Fruit fly (Drosophila melanogaster): ENCODE measurements around the gene CG2187.
A peak's percentile ranks its signal among the peaks of the same experiment; 100 is the strongest.

The CG2187 gene

DNA sequence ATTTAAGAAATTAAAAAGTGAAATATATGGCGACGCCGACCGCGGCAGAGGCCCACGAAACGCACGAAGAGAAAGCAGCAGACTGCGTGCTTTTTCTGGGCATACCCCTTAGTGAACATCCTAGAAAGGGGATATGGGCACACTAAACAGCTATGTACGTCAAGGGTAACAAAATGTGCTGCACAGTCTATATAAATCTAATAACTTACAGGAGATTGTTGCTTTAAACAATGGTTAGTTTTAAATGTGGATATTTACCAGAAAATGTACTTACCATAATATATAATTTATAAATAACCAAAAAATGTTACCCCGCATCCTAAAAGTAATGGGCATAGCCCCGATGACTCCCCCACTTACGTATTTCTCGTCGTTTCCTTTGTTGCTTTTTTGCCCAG lies 40.3 kb downstream of the CG2187 start (continued):
- TF ChIP-seq CG34406 (GFP tag; optimal IDR thresholded peaks at IDR 0.05) (peak; percentile 47), CG6792 (GFP tag; optimal IDR thresholded peaks at IDR 0.05) (peak; percentile 54), Hr38 (GFP tag; optimal IDR thresholded peaks at IDR 0.05) (no peak), CG3919 (GFP tag; optimal IDR thresholded peaks at IDR 0.05) (peak; percentile 31), vri (GFP tag; optimal IDR thresholded peaks at IDR 0.05) (peak; percentile 3), CG1621 (tag; optimal IDR thresholded peaks at IDR 0.05) (no peak), svp (GFP tag) (peak; percentile 74), Gug (GFP tag; IDR thresholded peaks at IDR 0.05) (no peak), CG8319 (GFP tag; optimal IDR thresholded peaks at IDR 0.05) (peak; percentile 44), Lpt (GFP tag; optimal IDR thresholded peaks at IDR 0.05) (no peak), lz (GFP tag; optimal IDR thresholded peaks at IDR 0.05) (peak; percentile 13), CG9139 (GFP tag; optimal IDR thresholded peaks at IDR 0.05) (no peak), CG10669 (GFP tag; optimal IDR thresholded peaks at IDR 0.05) (no peak), salr (GFP tag; optimal IDR thresholded peaks at IDR 0.05) (no peak), CG11902 (GFP tag; optimal IDR thresholded peaks at IDR 0.05) (peak; percentile 10), CG31627 (GFP tag; optimal IDR thresholded peaks at IDR 0.05) (peak; percentile 28), achi (GFP tag; optimal IDR thresholded peaks at IDR 0.05) (peak; percentile 53), Eip75B (GFP tag; optimal IDR thresholded peaks at IDR 0.05) (peak; percentile 55), eg (GFP tag; IDR thresholded peaks at IDR 0.05) (no peak), Hr39 (GFP tag; optimal IDR thresholded peaks at IDR 0.05) (peak; percentile 40)

dm6 chr3R:31717299-31718167 lies 40.9 kb downstream of the CG2187 start:
- TF ChIP-seq CG11762 (GFP tag; optimal IDR thresholded peaks at IDR 0.05; ENCODE audit: insufficient read depth) (peak; percentile 71), CG8319 (GFP tag; optimal IDR thresholded peaks at IDR 0.05) (peak; percentile 63), dac (GFP tag; optimal IDR thresholded peaks at IDR 0.05) (peak; percentile 58), Hr4 (GFP tag; optimal IDR thresholded peaks at IDR 0.05) (peak; percentile 86), vri (GFP tag; optimal IDR thresholded peaks at IDR 0.05) (peak; percentile 69), salr (GFP tag; optimal IDR thresholded peaks at IDR 0.05) (peak; percentile 51 to 81), Gug (GFP tag; IDR thresholded peaks at IDR 0.05) (peak; percentile 57; the same call in 1 of the 2 replicates), dsx (GFP tag; optimal IDR thresholded peaks at IDR 0.05; ENCODE audit: poor library complexity, severe bottlenecking) (peak; percentile 76), Hr38 (GFP tag; optimal IDR thresholded peaks at IDR 0.05) (no peak), CG10669 (GFP tag; optimal IDR thresholded peaks at IDR 0.05) (peak; percentile 83), CG6854 (GFP tag; optimal IDR thresholded peaks at IDR 0.05) (peak; percentile 39), CG6276 (GFP tag; optimal IDR thresholded peaks at IDR 0.05) (peak; percentile 66), Ets96B (tag; optimal IDR thresholded peaks at IDR 0.05) (peak; percentile 80), CG31627 (GFP tag; optimal IDR thresholded peaks at IDR 0.05) (peak; percentile 88), cyc (GFP tag; optimal IDR thresholded peaks at IDR 0.05) (peak; percentile 84), CG11294 (GFP tag; IDR thresholded peaks at IDR 0.05) (peak; percentile 45; the same call in 1 of the 2 replicates), fkh (GFP tag; optimal IDR thresholded peaks at IDR 0.05) (no peak), acj6 (GFP tag; optimal IDR thresholded peaks at IDR 0.05) (peak; percentile 87), CG8632 (GFP tag; optimal IDR thresholded peaks at IDR 0.05) (peak; percentile 79), CG6163 (GFP tag; IDR thresholded peaks at IDR 0.05) (peak; percentile 70), CG15336 (GFP tag; IDR thresholded peaks at IDR 0.05) (peak; percentile 74), Sox14 (GFP tag; optimal IDR thresholded peaks at IDR 0.05) (peak; percentile 90), CG34406 (GFP tag; optimal IDR thresholded peaks at IDR 0.05) (peak; percentile 76), ss (GFP tag; optimal IDR thresholded peaks at IDR 0.05) (peak; percentile 70 to 82), Blimp-1 (GFP tag; optimal IDR thresholded peaks at IDR 0.05) (no peak), Sox15 (GFP tag; optimal IDR thresholded peaks at IDR 0.05) (peak; percentile 81), CG10631 (GFP tag; optimal IDR thresholded peaks at IDR 0.05) (peak; percentile 77), OdsH (GFP tag; optimal IDR thresholded peaks at IDR 0.05) (peak; percentile 88), Eip78C (GFP tag) (peak; percentile 95), Sox102F (GFP tag; optimal IDR thresholded peaks at IDR 0.05) (peak; percentile 84), spab (GFP tag; optimal IDR thresholded peaks at IDR 0.05) (peak; percentile 73), CG8119 (GFP tag; IDR thresholded peaks at IDR 0.05) (peak; percentile 83), svp (GFP tag) (peak; percentile 91), CG4318 (GFP tag; optimal IDR thresholded peaks at IDR 0.05) (peak; percentile 63), Eip75B (GFP tag; optimal IDR thresholded peaks at IDR 0.05) (peak; percentile 84), net (GFP tag; optimal IDR thresholded peaks at IDR 0.05) (peak; percentile 79), CG1621 (tag; optimal IDR thresholded peaks at IDR 0.05) (peak; percentile 79), CG11902 (GFP tag; optimal IDR thresholded peaks at IDR 0.05) (peak; percentile 67), lz (GFP tag; optimal IDR thresholded peaks at IDR 0.05) (peak; percentile 86), eg (GFP tag; IDR thresholded peaks at IDR 0.05) (peak; percentile 55; the same call in 1 of the 3 replicates)

Measured in whole organism, prepupa.